Worm (Caenorhabditis elegans): Measurements from ENCODE around the gene Y67A10A.7.

DNA sequence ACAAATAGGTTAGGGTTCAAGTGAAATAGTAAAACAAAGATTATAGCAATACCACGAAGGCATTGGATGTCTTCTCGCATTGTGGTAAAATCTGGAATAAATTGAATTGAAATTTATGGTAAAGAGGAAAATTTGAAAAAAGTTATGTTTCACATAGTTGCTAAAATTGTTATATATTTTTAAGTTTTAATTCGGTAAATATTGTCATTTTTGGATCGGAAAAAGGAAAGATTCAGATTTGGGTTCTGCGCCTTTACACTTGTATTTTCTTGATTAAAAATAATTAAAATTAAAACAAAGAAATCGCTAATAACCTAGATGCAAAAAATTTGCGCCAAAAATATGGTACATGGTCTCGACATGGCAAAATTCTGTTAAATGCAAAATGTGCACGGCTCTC is 23.3 kb upstream of the Y67A10A.7 start, which contains the start of gene oac-56:
- TF ChIP-seq ama-1 (optimal IDR thresholded peaks at IDR 0.05), result no peak
- TF ChIP-seq ama-1 (GFP tag; optimal IDR thresholded peaks at IDR 0.05), result no peak
- TF ChIP-seq snpc-4 (GFP tag; optimal IDR thresholded peaks at IDR 0.05), result no peak
- TF ChIP-seq snpc-4 (tag; optimal IDR thresholded peaks at IDR 0.05), result no peak
- TF ChIP-seq nfya-1 (tag; optimal IDR thresholded peaks at IDR 0.05; ENCODE audit: borderline replicate concordance, insufficient read depth), result no peak
- no peak for TF ChIP-seq unc-62 (GFP tag; optimal IDR thresholded peaks at IDR 0.05)
- no peak for TF ChIP-seq pha-4 (tag; optimal IDR thresholded peaks at IDR 0.05)
- no peak for TF ChIP-seq zfh-2 (GFP tag; conservative IDR thresholded peaks at IDR 0.05)
